Fruit fly (Drosophila melanogaster): Measurements from ENCODE around the gene CG17781.

DNA sequence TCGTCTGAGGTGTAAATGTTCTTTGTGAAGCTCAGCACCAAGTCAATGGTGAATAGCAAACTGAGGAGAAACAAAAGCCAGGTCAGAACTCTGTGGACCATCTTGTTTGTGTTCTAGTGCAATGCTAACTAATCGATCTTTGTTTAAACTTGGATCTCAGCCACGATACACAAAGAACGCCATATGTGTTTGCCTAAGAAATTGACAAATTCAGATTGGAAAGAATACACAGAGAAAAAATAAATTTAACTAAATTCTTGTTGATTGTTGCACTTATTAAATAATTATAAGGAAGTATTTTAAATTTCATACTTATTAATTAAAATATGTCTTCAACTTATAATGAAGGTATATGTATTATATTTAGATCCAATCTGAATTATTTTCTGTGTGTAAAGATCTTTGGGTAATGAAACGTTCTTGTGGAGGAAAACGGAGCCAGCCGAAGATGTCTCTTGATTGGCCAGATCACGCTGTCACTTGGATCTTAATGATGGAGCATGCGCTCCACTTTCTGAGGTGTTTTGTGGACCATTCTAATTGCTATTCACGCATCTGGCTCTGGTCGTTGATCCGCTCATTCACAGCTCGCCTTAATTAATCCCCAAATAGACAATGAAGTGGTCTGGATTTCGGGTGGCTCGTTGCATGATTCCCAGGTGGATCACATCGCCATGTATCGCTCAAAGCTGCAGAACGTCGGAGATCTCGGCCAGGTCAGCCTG, 10.4 kb downstream of the CG17781 start, which contains the start of the genes CG17784 and CG13613:
- TF ChIP-seq psq (optimal IDR thresholded peaks at IDR 0.05) (no peak), pan (optimal IDR thresholded peaks at IDR 0.05) (no peak)

Measured in whole organism.